Fruit fly (Drosophila melanogaster) whole organism, embryonic: ENCODE results near the gene U2af50.

ENCODE experiments used
- Awh ChIP-seq: fragments of 200-800 bp; sonication (Bioruptor generic); IDR thresholded peaks from 2 replicates; pipeline ENCODE4, ENCODE4 v1.3.6; 2022; ENCODE audit warnings: missing biosample characterization, missing genetic modification characterization
- Bgb ChIP-seq: fragments of 200-800 bp; sonication (Bioruptor generic); IDR thresholded peaks from 2 replicates; pipeline ENCODE4 v1.3.6; 2022; ENCODE audit warnings: missing biosample characterization, missing genetic modification characterization; ENCODE audit not compliant: partially characterized antibody
- CG10431 ChIP-seq: fragments of 200-800 bp; sonication (Bioruptor generic); optimal IDR thresholded peaks from 3 replicates; lab custom pipeline; 2018; ENCODE audit warnings: missing biosample characterization, mild to moderate bottlenecking, missing genetic modification characterization
- CG11398 ChIP-seq: fragments of 200-800 bp; sonication (Bioruptor generic); optimal IDR thresholded peaks from 2 replicates; lab custom pipeline; 2016; ENCODE audit warnings: missing biosample characterization, missing genetic modification characterization
- CG11504 ChIP-seq: fragments of 200-800 bp; sonication (Bioruptor generic); optimal IDR thresholded peaks from 3 replicates; lab custom pipeline; 2019; ENCODE audit warnings: missing biosample characterization, mild to moderate bottlenecking, missing genetic modification characterization, moderate library complexity
- CG12104 ChIP-seq: fragments of 200-800 bp; sonication (Bioruptor generic); optimal IDR thresholded peaks from 3 replicates; lab custom pipeline; 2016; ENCODE audit warnings: missing biosample characterization, missing genetic modification characterization
- CG14014 ChIP-seq: fragments of 200-800 bp; sonication (Bioruptor generic); IDR thresholded peaks from 2 replicates; pipeline ENCODE4 v1.3.6; 2022; ENCODE audit warnings: missing biosample characterization, missing genetic modification characterization
- CG14965 ChIP-seq: fragments of 200-800 bp; sonication (Bioruptor generic); optimal IDR thresholded peaks from 2 replicates; lab custom pipeline; 2016; ENCODE audit warnings: missing biosample characterization, missing genetic modification characterization, borderline replicate concordance
- CG15073 ChIP-seq: fragments of 200-800 bp; sonication (Bioruptor generic); optimal IDR thresholded peaks from 2 replicates; lab custom pipeline; 2016; ENCODE audit warnings: missing biosample characterization, missing genetic modification characterization
- CG15514 ChIP-seq: fragments of 200-800 bp; sonication (Bioruptor generic); optimal IDR thresholded peaks from 3 replicates; lab custom pipeline; 2017; ENCODE audit warnings: missing biosample characterization, missing genetic modification characterization, mild to moderate bottlenecking, moderate library complexity, missing genetic modification reagents
- CG17568 ChIP-seq: fragments of 200-800 bp; sonication (Bioruptor generic); optimal IDR thresholded peaks from 2 replicates; lab custom pipeline; 2018; ENCODE audit warnings: missing biosample characterization, mild to moderate bottlenecking, missing genetic modification characterization, moderate library complexity
- CG1792 ChIP-seq: fragments of 200-800 bp; sonication (Bioruptor generic); optimal IDR thresholded peaks from 2 replicates; lab custom pipeline; 2016; ENCODE audit warnings: missing biosample characterization, missing genetic modification characterization
- CG18011 ChIP-seq: fragments of 200-800 bp; sonication (Bioruptor generic); optimal IDR thresholded peaks from 2 replicates; lab custom pipeline; 2017; ENCODE audit warnings: missing biosample characterization, missing genetic modification characterization, mild to moderate bottlenecking, moderate library complexity, missing genotype
- CG2120 ChIP-seq: fragments of 200-800 bp; sonication (Bioruptor generic); optimal IDR thresholded peaks from 3 replicates; lab custom pipeline; 2016; ENCODE audit warnings: missing biosample characterization, missing genetic modification characterization
- CG2875 ChIP-seq: fragments of 200-800 bp; sonication (Bioruptor generic); optimal IDR thresholded peaks from 2 replicates; lab custom pipeline; 2017; ENCODE audit warnings: missing biosample characterization, mild to moderate bottlenecking, missing genetic modification characterization, missing genetic modification reagents
- CG4820 ChIP-seq: fragments of 200-800 bp; sonication (Bioruptor generic); optimal IDR thresholded peaks from 3 replicates; lab custom pipeline; 2016; ENCODE audit warnings: missing biosample characterization, missing genetic modification characterization
- CG6813 ChIP-seq: fragments of 200-800 bp; sonication (Bioruptor generic); optimal IDR thresholded peaks from 2 replicates; lab custom pipeline; 2017; ENCODE audit warnings: missing biosample characterization, missing genetic modification characterization, mild to moderate bottlenecking, moderate library complexity, missing genetic modification reagents
- Dp ChIP-seq: fragments of 200-800 bp; sonication (Bioruptor generic); optimal IDR thresholded peaks from 2 replicates; lab custom pipeline; 2018; ENCODE audit warnings: missing biosample characterization, mild to moderate bottlenecking, missing genetic modification characterization, moderate library complexity
- Ets97D ChIP-seq: fragments of 200-800 bp; sonication (Bioruptor generic); optimal IDR thresholded peaks from 3 replicates; lab custom pipeline; 2016; ENCODE audit warnings: missing biosample characterization, missing genetic modification characterization
- Gsc ChIP-seq: fragments of 200-800 bp; sonication (Bioruptor generic); IDR thresholded peaks from 2 replicates; pipeline ENCODE4 v1.3.6; 2022; ENCODE audit warnings: missing biosample characterization, missing genetic modification characterization
- HHEX ChIP-seq: fragments of 200-800 bp; sonication (Bioruptor generic); optimal IDR thresholded peaks from 3 replicates; lab custom pipeline; 2017; ENCODE audit warnings: missing biosample characterization, mild to moderate bottlenecking, missing genetic modification characterization, missing genetic modification reagents
- Hand ChIP-seq: fragments of 200-800 bp; sonication (Bioruptor generic); optimal IDR thresholded peaks from 2 replicates; lab custom pipeline; 2017; ENCODE audit warnings: mild to moderate bottlenecking, missing biosample characterization, missing genetic modification reagents, missing genetic modification characterization
- Hey ChIP-seq: fragments of 200-800 bp; sonication (Bioruptor generic); optimal IDR thresholded peaks from 3 replicates; lab custom pipeline; 2018; ENCODE audit warnings: missing biosample characterization, mild to moderate bottlenecking, missing genetic modification characterization
- NC2α ChIP-seq: fragments of 200-800 bp; sonication (Bioruptor generic); optimal IDR thresholded peaks from 2 replicates; lab custom pipeline; 2016; ENCODE audit warnings: missing biosample characterization, missing genetic modification characterization
- Neu2 ChIP-seq: fragments of 200-800 bp; sonication (Bioruptor generic); optimal IDR thresholded peaks from 3 replicates; lab custom pipeline; 2016; ENCODE audit warnings: missing biosample characterization, missing genetic modification characterization, borderline replicate concordance
- Opbp ChIP-seq: fragments of 200-800 bp; sonication (Bioruptor generic); IDR thresholded peaks from 3 replicates; pipeline ENCODE4 v1.3.6; 2022; ENCODE audit warnings: missing biosample characterization, missing genetic modification characterization; ENCODE audit not compliant: partially characterized antibody
- Rfx ChIP-seq: fragments of 200-800 bp; sonication (Bioruptor generic); IDR thresholded peaks from 2 replicates; pipeline ENCODE4 v1.3.6; 2022; ENCODE audit warnings: missing biosample characterization, missing genetic modification characterization
- Xbp1 ChIP-seq: fragments of 200-800 bp; sonication (Bioruptor generic); optimal IDR thresholded peaks from 3 replicates; lab custom pipeline; 2016; ENCODE audit warnings: missing biosample characterization, mild to moderate bottlenecking, missing genetic modification characterization
- cato ChIP-seq: fragments of 200-800 bp; sonication (Bioruptor generic); optimal IDR thresholded peaks from 2 replicates; lab custom pipeline; 2016; ENCODE audit warnings: missing biosample characterization, missing genetic modification characterization, borderline replicate concordance
- chinmo ChIP-seq: fragments of 200-800 bp; sonication (Bioruptor generic); IDR thresholded peaks from 4 replicates; pipeline ENCODE4 v1.3.6; 2022; ENCODE audit warnings: missing biosample characterization, missing genetic modification characterization; ENCODE audit not compliant: partially characterized antibody
- cwo ChIP-seq: fragments of 200-800 bp; sonication (Bioruptor generic); optimal IDR thresholded peaks from 3 replicates; lab custom pipeline; 2017; ENCODE audit warnings: missing biosample characterization, missing genetic modification characterization, mild to moderate bottlenecking, moderate library complexity, missing genetic modification reagents
- danr ChIP-seq: fragments of 200-800 bp; sonication (Bioruptor generic); IDR thresholded peaks from 2 replicates; pipeline ENCODE4 v1.3.6; 2022; ENCODE audit warnings: missing biosample characterization, missing genetic modification characterization
- dati ChIP-seq: fragments of 200-800 bp; sonication (Bioruptor generic); IDR thresholded peaks from 2 replicates; pipeline ENCODE4 v1.3.6; 2022; ENCODE audit warnings: missing biosample characterization, missing genetic modification characterization
- dysf ChIP-seq: fragments of 200-800 bp; sonication (Bioruptor generic); IDR thresholded peaks from 3 replicates; pipeline ENCODE4 v1.3.6; 2022; ENCODE audit warnings: missing biosample characterization, missing genetic modification characterization
- ems ChIP-seq: fragments of 200-800 bp; sonication (Bioruptor generic); optimal IDR thresholded peaks from 3 replicates; lab custom pipeline; 2016; ENCODE audit warnings: missing biosample characterization, missing genetic modification characterization
- fd3F ChIP-seq: fragments of 200-800 bp; sonication (Bioruptor generic); optimal IDR thresholded peaks from 2 replicates; lab custom pipeline; 2018; ENCODE audit warnings: missing biosample characterization, mild to moderate bottlenecking, missing genetic modification characterization, moderate library complexity
- fd64A ChIP-seq: fragments of 200-800 bp; sonication (Bioruptor generic); optimal IDR thresholded peaks from 3 replicates; lab custom pipeline; 2018; ENCODE audit warnings: missing biosample characterization, mild to moderate bottlenecking, missing genetic modification characterization
- gce ChIP-seq: fragments of 200-800 bp; sonication (Bioruptor generic); IDR thresholded peaks from 3 replicates; pipeline ENCODE4 v1.3.6; 2022; ENCODE audit warnings: missing biosample characterization, missing genetic modification characterization
- hbn ChIP-seq: fragments of 200-800 bp; sonication (Bioruptor generic); IDR thresholded peaks from 2 replicates; pipeline ENCODE4 v1.3.6; 2022; ENCODE audit warnings: missing biosample characterization, missing genetic modification characterization; ENCODE audit not compliant: partially characterized antibody
- org-1 ChIP-seq: fragments of 200-800 bp; sonication (Bioruptor generic); optimal IDR thresholded peaks from 2 replicates; lab custom pipeline; 2017; ENCODE audit warnings: missing biosample characterization, missing genetic modification characterization
- otp ChIP-seq: fragments of 200-800 bp; sonication (Bioruptor generic); IDR thresholded peaks from 3 replicates; pipeline ENCODE4, ENCODE4 v1.3.6; 2022; ENCODE audit warnings: missing biosample characterization, missing genetic modification characterization
- pho ChIP-seq: fragments of 200-800 bp; sonication (Bioruptor generic); optimal IDR thresholded peaks from 2 replicates; lab custom pipeline; 2016; ENCODE audit warnings: missing biosample characterization, missing genetic modification characterization
- slou ChIP-seq: fragments of 200-800 bp; sonication (Bioruptor generic); optimal IDR thresholded peaks from 3 replicates; lab custom pipeline; 2016; ENCODE audit warnings: missing biosample characterization, missing genetic modification characterization
- sna ChIP-seq: fragments of 200-800 bp; sonication (Bioruptor generic); IDR thresholded peaks from 2 replicates; pipeline ENCODE4 v1.3.6; 2022; ENCODE audit warnings: missing biosample characterization, missing genetic modification characterization; ENCODE audit not compliant: partially characterized antibody
- sr ChIP-seq: fragments of 200-800 bp; sonication (Bioruptor generic); IDR thresholded peaks from 3 replicates; pipeline ENCODE4 v1.3.6; 2022; ENCODE audit warnings: missing biosample characterization, missing genetic modification characterization
- tio ChIP-seq: fragments of 200-800 bp; sonication (Bioruptor generic); optimal IDR thresholded peaks from 2 replicates; lab custom pipeline; 2017; ENCODE audit warnings: missing biosample characterization, missing genetic modification characterization, inconsistent platforms
- tll ChIP-seq, 2 experiments: fragments of 200-800 bp in 1 of 2; fragments of >200 bp in 1 of 2; sonication (Bioruptor generic) in 1 of 2; optimal IDR thresholded peaks; 2 replicates each; lab custom pipeline; 2017 to 2019; ENCODE audit warnings: missing biosample characterization in 2 of 2, missing genetic modification characterization in 2 of 2, mild to moderate bottlenecking in 1 of 2, moderate library complexity in 1 of 2
- vnd ChIP-seq: fragments of 200-800 bp; sonication (Bioruptor generic); IDR thresholded peaks from 3 replicates; pipeline ENCODE4 v1.3.6; 2022; ENCODE audit warnings: missing biosample characterization, missing genetic modification characterization; ENCODE audit not compliant: partially characterized antibody

Gene U2af50

DNA sequence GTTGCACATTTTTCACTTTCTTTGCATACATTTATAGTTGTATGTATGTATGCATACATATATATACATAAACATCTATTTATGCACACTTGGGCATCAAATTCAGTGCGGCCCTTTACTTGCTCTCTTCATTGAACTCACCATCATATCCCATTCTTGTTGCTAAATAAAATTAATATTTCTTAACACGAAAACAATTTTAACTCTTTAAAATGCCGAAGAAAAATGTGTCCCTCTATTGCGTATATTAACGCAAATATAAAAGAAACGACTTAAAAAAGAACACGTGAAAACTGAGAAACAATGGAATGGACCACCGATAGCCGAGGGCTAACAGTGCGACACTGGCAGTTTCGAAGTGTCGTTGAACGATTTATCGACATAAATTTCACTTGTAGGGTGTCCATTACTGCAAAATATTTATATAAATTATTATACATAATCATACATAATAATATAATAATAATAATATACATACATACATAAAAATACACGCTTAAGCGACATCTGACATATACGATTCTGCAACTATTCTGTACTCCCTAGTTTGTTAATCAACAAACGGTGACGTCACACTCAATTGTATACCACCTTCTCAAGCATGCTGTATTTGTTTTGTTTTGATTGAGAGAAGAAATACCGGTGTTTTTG, at the start of gene U2af50, which contains the start of gene PIG-Q (continued):
- TF ChIP-seq sr (GFP tag; lab: Robert Waterston, UW) (no peak), gce (GFP tag; lab: Robert Waterston, UW) (no peak; the same call in 2 of the 3 replicates), CG11398 (peak; percentile 30), CG6813 (GFP tag; lab: Kevin White, UChicago) (no peak), tll (GFP tag; optimal IDR thresholded peaks at IDR 0.05; lab: Kevin White, UChicago) (peak in 1 of 2 experiments; percentile 48), dati (peak; percentile 50; the same call in 1 of the 2 replicates), cwo (peak; percentile 84), Rfx (GFP tag; lab: Robert Waterston, UW) (peak; percentile 93), otp (GFP tag; lab: Robert Waterston, UW) (no peak; the same call in 2 of the 3 replicates), Hey (tag; lab: Kevin White, UChicago) (no peak), CG12104 (peak; percentile 73), HHEX (GFP tag; lab: Kevin White, UChicago) (peak; percentile 91), NC2α (GFP tag; lab: Kevin White, UChicago) (no peak), Opbp (GFP tag; lab: Robert Waterston, UW) (0 out of 3 replicates have a peak, but pooled peaks have one; percentile 34), sna (GFP tag; lab: Robert Waterston, UW) (no peak), CG4820 (GFP tag; lab: Kevin White, UChicago) (peak; percentile 86), ems (peak; percentile 46), chinmo (GFP tag; lab: Robert Waterston, UW) (no peak), CG1792 (GFP tag; lab: Kevin White, UChicago) (peak; percentile 2), CG10431 (peak; percentile 63), hbn (GFP tag; lab: Robert Waterston, UW) (no peak), Ets97D (peak; percentile 33), CG15073 (GFP tag; lab: Kevin White, UChicago) (peak; percentile 41), Gsc (GFP tag; lab: Robert Waterston, UW) (no peak), CG11504 (tag; lab: Kevin White, UChicago) (peak; percentile 93), CG2875 (GFP tag; lab: Kevin White, UChicago) (peak; percentile 85), fd64A (GFP tag; lab: Kevin White, UChicago) (no peak), dysf (peak; percentile 93; the same call in 1 of the 3 replicates), CG15514 (GFP tag; lab: Kevin White, UChicago) (peak; percentile 85), CG14014 (GFP tag; lab: Robert Waterston, UW) (peak; percentile 92), vnd (GFP tag; lab: Robert Waterston, UW) (no peak), slou (GFP tag; lab: Kevin White, UChicago) (peak; percentile 71), Neu2 (GFP tag; lab: Kevin White, UChicago) (no peak), Awh (no peak; the same call in 1 of the 2 replicates), Xbp1 (GFP tag; lab: Kevin White, UChicago) (peak; percentile 94), CG14965 (GFP tag; lab: Kevin White, UChicago) (no peak), cato (GFP tag; lab: Kevin White, UChicago) (peak; percentile 76), CG2120 (GFP tag; lab: Kevin White, UChicago) (peak; percentile 79), danr (GFP tag; lab: Robert Waterston, UW) (no peak; the same call in 1 of the 2 replicates), tio (GFP tag; lab: Kevin White, UChicago) (no peak), org-1 (peak; percentile 84), Dp (GFP tag; lab: Kevin White, UChicago) (peak; percentile 17), Hand (GFP tag; lab: Kevin White, UChicago) (peak; percentile 81), Bgb (GFP tag; lab: Robert Waterston, UW) (peak; percentile 34; the same call in 1 of the 2 replicates), fd3F (peak; percentile 93), CG17568 (no peak), CG18011 (GFP tag; lab: Kevin White, UChicago) (peak; percentile 62), pho (peak; percentile 54)
